Worm (Caenorhabditis elegans): Measurements from ENCODE around the gene F58A3.4.

Gene F58A3.4

ce11 chrX:11034430-11035117, 24.1 kb upstream of the F58A3.4 start (continued):
- TF ChIP-seq ceh-31 (tag; optimal IDR thresholded peaks at IDR 0.05) (peak; percentile 58), npax-4 (tag; optimal IDR thresholded peaks at IDR 0.05) (no peak), ama-1 (optimal IDR thresholded peaks at IDR 0.05) (peak; percentile 28), ttx-3 (tag; optimal IDR thresholded peaks at IDR 0.05) (no peak), ets-4 (tag; optimal IDR thresholded peaks at IDR 0.05) (no peak), hlh-15 (tag; optimal IDR thresholded peaks at IDR 0.05) (no peak), hlh-30 (tag; optimal IDR thresholded peaks at IDR 0.05; ENCODE audit: insufficient read depth) (no peak), fkh-6 (tag; optimal IDR thresholded peaks at IDR 0.05) (no peak), ceh-24 (tag; optimal IDR thresholded peaks at IDR 0.05) (no peak), K09A11.1 (tag; optimal IDR thresholded peaks at IDR 0.05; ENCODE audit: insufficient read depth) (no peak), ztf-16 (tag; optimal IDR thresholded peaks at IDR 0.05) (no peak), sox-4 (tag; optimal IDR thresholded peaks at IDR 0.05) (no peak), nhr-11 (tag; optimal IDR thresholded peaks at IDR 0.05) (no peak), ceh-22 (tag; optimal IDR thresholded peaks at IDR 0.05) (no peak), odd-2 (tag; optimal IDR thresholded peaks at IDR 0.05) (no peak), pax-1 (tag; optimal IDR thresholded peaks at IDR 0.05) (no peak), tbx-7 (tag; optimal IDR thresholded peaks at IDR 0.05) (no peak), sdc-2 (tag; optimal IDR thresholded peaks at IDR 0.05) (no peak), pat-9 (tag; optimal IDR thresholded peaks at IDR 0.05) (no peak), unc-86 (tag; optimal IDR thresholded peaks at IDR 0.05) (no peak)

ce11 chrX:11033952-11034287, 23.5 kb upstream of the F58A3.4 start:
- TF ChIP-seq sox-4 (tag; optimal IDR thresholded peaks at IDR 0.05) (no peak), tbx-7 (tag; optimal IDR thresholded peaks at IDR 0.05) (no peak), ceh-31 (tag; optimal IDR thresholded peaks at IDR 0.05) (peak; percentile 6)

ce11 chrX:11033128-11033951, 22.9 kb upstream of the F58A3.4 start:
- no peak for TF ChIP-seq ceh-22 (tag; optimal IDR thresholded peaks at IDR 0.05)
- peak; percentile 88 for TF ChIP-seq unc-42 (tag; optimal IDR thresholded peaks at IDR 0.05)

ce11 chrX:11032412-11032811, 21.9 kb upstream of the F58A3.4 start:
- TF ChIP-seq C38D4.7 (GFP tag; optimal IDR thresholded peaks at IDR 0.05) (no peak), madf-2 (tag; optimal IDR thresholded peaks at IDR 0.05) (no peak), ceh-45 (GFP tag; IDR thresholded peaks at IDR 0.05) (no peak), ceh-19 (GFP tag; optimal IDR thresholded peaks at IDR 0.05) (no peak), Y22D7AL.16 (tag; optimal IDR thresholded peaks at IDR 0.05) (no peak), odd-2 (tag; optimal IDR thresholded peaks at IDR 0.05) (no peak), ceh-34 (tag; optimal IDR thresholded peaks at IDR 0.05) (no peak), unc-55 (GFP tag; optimal IDR thresholded peaks at IDR 0.05) (no peak), pqm-1 (tag; optimal IDR thresholded peaks at IDR 0.05) (no peak), fkh-6 (tag; optimal IDR thresholded peaks at IDR 0.05) (no peak)

- peak; percentile 33 for TF ChIP-seq C38D4.7 (GFP tag; optimal IDR thresholded peaks at IDR 0.05)
- TF ChIP-seq dve-1 (tag; optimal IDR thresholded peaks at IDR 0.05): no peak
- no peak for TF ChIP-seq pag-3 (tag; optimal IDR thresholded peaks at IDR 0.05; ENCODE audit: borderline replicate concordance)
- TF ChIP-seq pros-1 (tag; optimal IDR thresholded peaks at IDR 0.05): peak; percentile 61
- TF ChIP-seq unc-42 (tag; optimal IDR thresholded peaks at IDR 0.05): peak; percentile 16
These were observed 21.4 kb upstream of the F58A3.4 start for ce11 chrX:11031869-11032268.
